Worm (Caenorhabditis elegans) whole organism, L2 larva: ENCODE results near the gene sfa-1.
"Not testable (repeated sequence)": the region's sequence is repeated elsewhere in the genome, so short reads cannot be mapped to it uniquely, and the experiment has no call there.

Experiments
- C34F6.9 ChIP-seq: fragments of 150-350 bp; optimal IDR thresholded peaks from 2 replicates; lab custom pipeline; 2014; ENCODE audit warnings: missing biosample characterization, missing genetic modification characterization
- F13H6.1 ChIP-seq: sonication (generic microtip); optimal IDR thresholded peaks from 2 replicates; lab custom pipeline; 2016; ENCODE audit warnings: missing genetic modification characterization, missing compliant biosample characterization
- R02D3.7 ChIP-seq: fragments of 150-350 bp; optimal IDR thresholded peaks from 2 replicates; lab custom pipeline; 2014; ENCODE audit warnings: missing biosample characterization, missing genetic modification characterization
- Y55F3AM.14 ChIP-seq: fragments of 200-800 bp; sonication (Bioruptor generic); optimal IDR thresholded peaks from 2 replicates; lab custom pipeline; 2018; ENCODE audit warnings: mild to moderate bottlenecking, missing genetic modification characterization, missing compliant biosample characterization
- ZK546.5 ChIP-seq: sonication (generic microtip); optimal IDR thresholded peaks from 2 replicates; lab custom pipeline; 2017; ENCODE audit warnings: missing biosample characterization, missing genetic modification characterization
- alr-1 ChIP-seq: fragments of 150-350 bp; optimal IDR thresholded peaks from 2 replicates; lab custom pipeline; 2014; ENCODE audit warnings: missing biosample characterization, missing genetic modification characterization
- aly-2 ChIP-seq: fragments of 150-350 bp; optimal IDR thresholded peaks from 2 replicates; lab custom pipeline; 2014; ENCODE audit warnings: missing biosample characterization, missing genetic modification characterization
- blmp-1 ChIP-seq: sonication (generic microtip); optimal IDR thresholded peaks from 2 replicates; lab custom pipeline; 2017; ENCODE audit warnings: missing genetic modification characterization, mild to moderate bottlenecking, missing compliant biosample characterization, antibody characterized with exemption, moderate library complexity; ENCODE audit not compliant: insufficient read depth
- ceh-16 ChIP-seq: fragments of 150-350 bp; optimal IDR thresholded peaks from 2 replicates; lab custom pipeline; 2014; ENCODE audit warnings: missing biosample characterization, missing genetic modification characterization
- ceh-82 ChIP-seq: fragments of 150-350 bp; optimal IDR thresholded peaks from 2 replicates; lab custom pipeline; 2014; ENCODE audit warnings: missing biosample characterization, missing genetic modification characterization
- crh-2 ChIP-seq: sonication (generic microtip); optimal IDR thresholded peaks from 2 replicates; lab custom pipeline; 2017; ENCODE audit warnings: missing biosample characterization, missing genetic modification characterization
- egl-27 ChIP-seq: sonication (generic microtip); optimal IDR thresholded peaks from 3 replicates; lab custom pipeline; 2017; ENCODE audit warnings: missing biosample characterization, missing genetic modification reagents, missing genetic modification characterization
- gmeb-1 ChIP-seq: fragments of 150-350 bp; optimal IDR thresholded peaks from 2 replicates; lab custom pipeline; 2014; ENCODE audit warnings: missing biosample characterization, missing genetic modification characterization
- lin-13 ChIP-seq: fragments of 150-350 bp; optimal IDR thresholded peaks from 2 replicates; lab custom pipeline; 2014; ENCODE audit warnings: missing biosample characterization, missing genetic modification reagents, missing genetic modification characterization
- lin-39 ChIP-seq: fragments of 150-350 bp; optimal IDR thresholded peaks from 2 replicates; lab custom pipeline; 2014; ENCODE audit warnings: missing biosample characterization, missing genetic modification reagents, missing genetic modification characterization
- lsy-2 ChIP-seq, 2 experiments: fragments of 150-350 bp in 1 of 2; sonication (generic microtip) in 1 of 2; optimal IDR thresholded peaks; 2 replicates each; lab custom pipeline; 2014 to 2017; ENCODE audit warnings: missing biosample characterization in 2 of 2, missing genetic modification characterization in 2 of 2
- mbf-1 ChIP-seq: sonication (generic microtip); optimal IDR thresholded peaks from 2 replicates; lab custom pipeline; 2017; ENCODE audit warnings: missing biosample characterization, missing genetic modification characterization
- nhr-129 ChIP-seq: fragments of 150-350 bp; optimal IDR thresholded peaks from 2 replicates; lab custom pipeline; 2014; ENCODE audit warnings: missing biosample characterization, missing genetic modification characterization
- nhr-21 ChIP-seq: fragments of 150-350 bp; optimal IDR thresholded peaks from 2 replicates; lab custom pipeline; 2014; ENCODE audit warnings: missing biosample characterization, missing genetic modification characterization
- nhr-237 ChIP-seq: fragments of 150-350 bp; optimal IDR thresholded peaks from 2 replicates; lab custom pipeline; 2014; ENCODE audit warnings: missing biosample characterization, missing genetic modification characterization
- nhr-25 ChIP-seq: fragments of 150-350 bp; sonication (generic microtip); optimal IDR thresholded peaks from 3 replicates; lab custom pipeline; 2014; ENCODE audit warnings: missing biosample characterization, missing genetic modification characterization
- nhr-6 ChIP-seq: fragments of 150-350 bp; optimal IDR thresholded peaks from 2 replicates; lab custom pipeline; 2014; ENCODE audit warnings: missing biosample characterization, missing genetic modification characterization
- nhr-77 ChIP-seq: fragments of 150-350 bp; optimal IDR thresholded peaks from 2 replicates; lab custom pipeline; 2014; ENCODE audit warnings: missing biosample characterization, missing genetic modification characterization
- sem-4 ChIP-seq: fragments of 150-350 bp; optimal IDR thresholded peaks from 2 replicates; lab custom pipeline; 2014; ENCODE audit warnings: missing biosample characterization, missing genetic modification reagents, missing genetic modification characterization
- skn-1 ChIP-seq: sonication (generic microtip); optimal IDR thresholded peaks from 2 replicates; lab custom pipeline; 2017; ENCODE audit warnings: missing biosample characterization, missing genetic modification characterization
- sma-3 ChIP-seq: sonication (generic microtip); optimal IDR thresholded peaks from 2 replicates; lab custom pipeline; 2016; ENCODE audit warnings: missing genetic modification reagents, missing genetic modification characterization, missing compliant biosample characterization
- sma-9 ChIP-seq, 2 experiments: fragments of 150-350 bp in 1 of 2; sonication (generic microtip) in 1 of 2; optimal IDR thresholded peaks; 2 replicates each; lab custom pipeline; 2014 to 2016; ENCODE audit warnings: missing genetic modification characterization in 2 of 2, mild to moderate bottlenecking in 1 of 2, missing biosample characterization in 1 of 2, missing compliant biosample characterization in 1 of 2, missing genetic modification reagents in 1 of 2, moderate library complexity in 1 of 2
- unc-39 ChIP-seq: fragments of 150-350 bp; optimal IDR thresholded peaks from 2 replicates; lab custom pipeline; 2014; ENCODE audit warnings: missing biosample characterization, missing genetic modification characterization
- unc-55 ChIP-seq: fragments of 150-350 bp; sonication (generic microtip); optimal IDR thresholded peaks from 3 replicates; lab custom pipeline; 2014; ENCODE audit warnings: missing biosample characterization, missing genetic modification reagents, missing genetic modification characterization
- ztf-1 ChIP-seq: fragments of 200-800 bp; sonication (Bioruptor generic); conservative IDR thresholded peaks from 2 replicates; pipeline ENCODE4 v1.3.6; 2022; ENCODE audit warnings: missing genetic modification characterization, missing compliant biosample characterization
- ztf-11 ChIP-seq: sonication (generic microtip); optimal IDR thresholded peaks from 2 replicates; lab custom pipeline; 2017; ENCODE audit warnings: missing biosample characterization, missing genetic modification characterization

The sfa-1 gene

ce11 chrIV:17087384-17088099 lies 23.2 kb downstream of the sfa-1 start, which contains the start of the genes snx-13 and snr-1 (continued):
- no peak for TF ChIP-seq nhr-237 (tag; lab: Kevin White, UChicago)
- TF ChIP-seq nhr-25 (tag; lab: Kevin White, UChicago): peak; percentile 66
- no peak for TF ChIP-seq sma-9 (GFP tag; optimal IDR thresholded peaks at IDR 0.05; lab: Kevin White, UChicago)
- TF ChIP-seq sma-9 (tag; optimal IDR thresholded peaks at IDR 0.05; lab: Kevin White, UChicago): no peak
- no peak for TF ChIP-seq aly-2 (tag; lab: Kevin White, UChicago)
- TF ChIP-seq blmp-1 (tag; lab: Kevin White, UChicago): peak; percentile 3

ce11 chrIV:17084839-17085238 lies 25.9 kb downstream of the sfa-1 start:
- no peak for TF ChIP-seq egl-27 (tag; lab: Kevin White, UChicago)
- TF ChIP-seq, all 48 proteins: peak for 0

- TF ChIP-seq egl-27 (tag; lab: Kevin White, UChicago): no peak
- TF ChIP-seq Y55F3AM.14: no peak
- no peak for TF ChIP-seq nhr-77 (tag; lab: Kevin White, UChicago)
- TF ChIP-seq ceh-16 (tag; lab: Kevin White, UChicago): no peak
- no peak for TF ChIP-seq ztf-11 (tag; lab: Kevin White, UChicago)
- no peak for TF ChIP-seq mbf-1 (tag; lab: Kevin White, UChicago)
- TF ChIP-seq lsy-2 (tag; optimal IDR thresholded peaks at IDR 0.05; lab: Kevin White, UChicago): peak in 1 of 2 experiments; percentile 15
- no peak for TF ChIP-seq crh-2 (tag; lab: Kevin White, UChicago)
- TF ChIP-seq alr-1 (tag; lab: Kevin White, UChicago): no peak
- no peak for TF ChIP-seq ceh-82
- no peak for TF ChIP-seq unc-39 (tag; lab: Kevin White, UChicago)
- no peak for TF ChIP-seq nhr-25 (tag; lab: Kevin White, UChicago)
- no peak for TF ChIP-seq aly-2 (tag; lab: Kevin White, UChicago)
- peak; percentile 40 for TF ChIP-seq unc-55
- TF ChIP-seq nhr-129: no peak
- no peak for TF ChIP-seq ztf-1 (GFP tag; lab: Robert Waterston, UW)
Measured at ce11 chrIV:17084317-17084716, 26.5 kb downstream of the sfa-1 start.

- TF ChIP-seq crh-2 (tag; lab: Kevin White, UChicago) (no peak), R02D3.7 (tag; lab: Kevin White, UChicago) (no peak), ceh-16 (tag; lab: Kevin White, UChicago) (no peak), ZK546.5 (tag; lab: Kevin White, UChicago) (no peak), lin-39 (tag; lab: Kevin White, UChicago) (no peak), alr-1 (tag; lab: Kevin White, UChicago) (no peak), nhr-21 (tag; lab: Kevin White, UChicago) (no peak), aly-2 (tag; lab: Kevin White, UChicago) (no peak), sma-3 (GFP tag; lab: Kevin White, UChicago) (no peak), gmeb-1 (tag; lab: Kevin White, UChicago) (no peak), lin-13 (GFP tag; lab: Kevin White, UChicago) (no peak), nhr-6 (tag; lab: Kevin White, UChicago) (no peak), egl-27 (tag; lab: Kevin White, UChicago) (no peak), ztf-11 (tag; lab: Kevin White, UChicago) (no peak)
Measured at ce11 chrIV:17078649-17079048, 32.1 kb downstream of the sfa-1 start, which contains the start of gene Y116A8C.25. TSS of gene Y116A8C.25 (minus strand) at chrIV:17078749.

- not testable (repeated sequence) for TF ChIP-seq ztf-1 (GFP tag; lab: Robert Waterston, UW); sem-4; ztf-11 (tag; lab: Kevin White, UChicago)
Measured at ce11 chrIV:17070791-17071190, 40.0 kb downstream of the sfa-1 start, which contains the start of gene Y116A8C.24. TSS of gene Y116A8C.24 (minus strand) at chrIV:17070891.

ce11 chrIV:17064937-17065336 lies 45.8 kb downstream of the sfa-1 start, which contains the start of gene Y116A8C.465:
TSS of gene Y116A8C.465 (plus strand) at chrIV:17065237.
- not testable (repeated sequence) for TF ChIP-seq F13H6.1; C34F6.9; skn-1 (tag; lab: Kevin White, UChicago)
